Fruit fly (Drosophila melanogaster) whole organism, embryonic: ENCODE data around the gene Rab9.

Experiments
- Blimp-1 ChIP-seq: fragments of 200-800 bp; sonication (Bioruptor generic); optimal IDR thresholded peaks from 3 replicates; lab custom pipeline; 2018; ENCODE audit warnings: missing biosample characterization, missing genetic modification characterization, mild to moderate bottlenecking, moderate library complexity, missing genetic modification reagents
- BtbVII ChIP-seq: fragments of 200-800 bp; sonication (Bioruptor generic); optimal IDR thresholded peaks from 3 replicates; lab custom pipeline; 2017; ENCODE audit warnings: missing biosample characterization, mild to moderate bottlenecking, missing genetic modification characterization
- CG10274 ChIP-seq: fragments of 200-800 bp; sonication (Bioruptor generic); optimal IDR thresholded peaks from 3 replicates; lab custom pipeline; 2017; ENCODE audit warnings: missing biosample characterization, mild to moderate bottlenecking, missing genetic modification characterization
- CG11093 ChIP-seq: fragments of 200-800 bp; sonication (Bioruptor generic); IDR thresholded peaks from 3 replicates; pipeline ENCODE4 v1.3.6; 2022; ENCODE audit warnings: missing biosample characterization, missing genetic modification characterization
- CG11247 ChIP-seq: fragments of 200-800 bp; sonication (Bioruptor generic); IDR thresholded peaks from 2 replicates; pipeline ENCODE4 v1.3.6; 2022; ENCODE audit warnings: missing biosample characterization, missing genetic modification characterization
- CG11504 ChIP-seq: fragments of 200-800 bp; sonication (Bioruptor generic); optimal IDR thresholded peaks from 3 replicates; lab custom pipeline; 2019; ENCODE audit warnings: missing biosample characterization, mild to moderate bottlenecking, missing genetic modification characterization, moderate library complexity
- CG12071 ChIP-seq: fragments of 200-800 bp; sonication (Bioruptor generic); optimal IDR thresholded peaks from 3 replicates; lab custom pipeline; 2018; ENCODE audit warnings: missing biosample characterization, mild to moderate bottlenecking, missing genetic modification characterization
- CG14965 ChIP-seq: fragments of 200-800 bp; sonication (Bioruptor generic); optimal IDR thresholded peaks from 2 replicates; lab custom pipeline; 2016; ENCODE audit warnings: missing biosample characterization, missing genetic modification characterization, borderline replicate concordance
- CG16863 ChIP-seq: fragments of 200-800 bp; sonication (Bioruptor generic); optimal IDR thresholded peaks from 3 replicates; lab custom pipeline; 2016; ENCODE audit warnings: missing biosample characterization, missing genetic modification characterization
- CG17361 ChIP-seq: fragments of 200-800 bp; sonication (Bioruptor generic); IDR thresholded peaks from 3 replicates; pipeline ENCODE4 v1.3.6; 2022; ENCODE audit warnings: missing biosample characterization, missing genetic modification characterization
- CG17385 ChIP-seq: fragments of 200-800 bp; sonication (Bioruptor generic); optimal IDR thresholded peaks from 3 replicates; lab custom pipeline; 2018; ENCODE audit warnings: missing biosample characterization, mild to moderate bottlenecking, missing genetic modification characterization
- CG17802 ChIP-seq: fragments of 200-800 bp; sonication (Bioruptor generic); optimal IDR thresholded peaks from 2 replicates; lab custom pipeline; 2018; ENCODE audit warnings: missing biosample characterization, mild to moderate bottlenecking, missing genetic modification characterization, moderate library complexity
- CG18619 ChIP-seq: fragments of 200-800 bp; sonication (Bioruptor generic); optimal IDR thresholded peaks from 3 replicates; lab custom pipeline; 2017; ENCODE audit warnings: missing biosample characterization, mild to moderate bottlenecking, missing genetic modification characterization
- CG2199 ChIP-seq: fragments of 200-800 bp; sonication (Bioruptor generic); IDR thresholded peaks from 3 replicates; pipeline ENCODE4 v1.3.6; 2022; ENCODE audit warnings: missing biosample characterization, missing genetic modification characterization
- CG2875 ChIP-seq: fragments of 200-800 bp; sonication (Bioruptor generic); optimal IDR thresholded peaks from 2 replicates; lab custom pipeline; 2017; ENCODE audit warnings: missing biosample characterization, mild to moderate bottlenecking, missing genetic modification characterization, missing genetic modification reagents
- CG30020 ChIP-seq: fragments of 200-800 bp; optimal IDR thresholded peaks from 2 replicates; lab custom pipeline; 2019; ENCODE audit warnings: missing biosample characterization, mild to moderate bottlenecking, missing genetic modification characterization, moderate library complexity
- CG43689 ChIP-seq: fragments of 200-800 bp; sonication (Bioruptor generic); IDR thresholded peaks from 2 replicates; pipeline ENCODE4 v1.3.6; 2022; ENCODE audit warnings: missing biosample characterization, missing genetic modification characterization
- CG4617 ChIP-seq: fragments of 200-800 bp; sonication (Bioruptor generic); optimal IDR thresholded peaks from 3 replicates; lab custom pipeline; 2016; ENCODE audit warnings: missing biosample characterization, missing genetic modification characterization, borderline replicate concordance
- CG6654 ChIP-seq: fragments of 200-800 bp; sonication (Bioruptor generic); optimal IDR thresholded peaks from 2 replicates; lab custom pipeline; 2017; ENCODE audit warnings: missing biosample characterization, mild to moderate bottlenecking, missing genetic modification characterization
- CG6854 ChIP-seq: fragments of 200-800 bp; sonication (Bioruptor generic); optimal IDR thresholded peaks from 3 replicates; lab custom pipeline; 2017; ENCODE audit warnings: missing biosample characterization, mild to moderate bottlenecking, missing genetic modification characterization
- CG7357 ChIP-seq: fragments of 200-800 bp; sonication (Bioruptor generic); IDR thresholded peaks from 3 replicates; pipeline ENCODE4 v1.3.6; 2022; ENCODE audit warnings: missing biosample characterization, missing genetic modification characterization
- CG7786 ChIP-seq: fragments of 200-800 bp; sonication (Bioruptor generic); optimal IDR thresholded peaks from 2 replicates; lab custom pipeline; 2016; ENCODE audit warnings: missing biosample characterization, missing genetic modification characterization
- CG7963 ChIP-seq: fragments of 200-800 bp; sonication (Bioruptor generic); IDR thresholded peaks from 3 replicates; pipeline ENCODE4 v1.3.6; 2022; ENCODE audit warnings: missing biosample characterization, missing genetic modification characterization; ENCODE audit not compliant: partially characterized antibody
- ERR ChIP-seq: fragments of 200-800 bp; sonication (Bioruptor generic); optimal IDR thresholded peaks from 2 replicates; lab custom pipeline; 2016; ENCODE audit warnings: missing biosample characterization, missing genetic modification characterization
- Hr78 ChIP-seq, 2 experiments: fragments of 200-800 bp in 1 of 2; fragments of >200 bp in 1 of 2; sonication (Bioruptor generic) in 1 of 2; optimal IDR thresholded peaks; 2 replicates each; lab custom pipeline; 2017 to 2019; ENCODE audit warnings: missing biosample characterization in 2 of 2, missing genetic modification characterization in 2 of 2, mild to moderate bottlenecking in 1 of 2, moderate library complexity in 1 of 2
- MESR4 ChIP-seq: fragments of 200-800 bp; sonication (Bioruptor generic); optimal IDR thresholded peaks from 2 replicates; lab custom pipeline; 2018; ENCODE audit warnings: missing biosample characterization, mild to moderate bottlenecking, missing genetic modification characterization, moderate library complexity
- Mes4 ChIP-seq: fragments of 200-800 bp; sonication (Bioruptor generic); optimal IDR thresholded peaks from 2 replicates; lab custom pipeline; 2016; ENCODE audit warnings: missing biosample characterization, missing genetic modification characterization
- Side ChIP-seq: fragments of 200-800 bp; sonication (Bioruptor generic); optimal IDR thresholded peaks from 2 replicates; lab custom pipeline; 2016; ENCODE audit warnings: missing biosample characterization, missing genetic modification characterization
- Stat92E ChIP-seq, 3 experiments: fragments of >200 bp in 2 of 3; fragments of 200-800 bp in 1 of 3; sonication (Bioruptor generic) in 1 of 3; optimal IDR thresholded peaks; 2 replicates each; lab custom pipeline; 2017 to 2019; ENCODE audit warnings: missing biosample characterization in 3 of 3, missing genetic modification characterization in 3 of 3, mild to moderate bottlenecking in 1 of 3, moderate library complexity in 1 of 3
- ase ChIP-seq: fragments of 200-800 bp; sonication (Bioruptor generic); IDR thresholded peaks from 3 replicates; pipeline ENCODE4 v1.3.6; 2022; ENCODE audit warnings: missing biosample characterization, missing genetic modification characterization
- bigmax ChIP-seq: fragments of 200-800 bp; sonication (Bioruptor generic); optimal IDR thresholded peaks from 2 replicates; lab custom pipeline; 2018; ENCODE audit warnings: missing biosample characterization, mild to moderate bottlenecking, missing genetic modification characterization
- corto ChIP-seq: fragments of 200-800 bp; sonication (Bioruptor generic); optimal IDR thresholded peaks from 2 replicates; lab custom pipeline; 2016; ENCODE audit warnings: missing biosample characterization, mild to moderate bottlenecking, missing genetic modification characterization, moderate library complexity
- crc ChIP-seq: fragments of 200-800 bp; sonication (Bioruptor generic); optimal IDR thresholded peaks from 2 replicates; lab custom pipeline; 2016; ENCODE audit warnings: missing biosample characterization, missing genetic modification characterization
- crp ChIP-seq, 2 experiments: fragments of 200-800 bp; sonication (Bioruptor generic); optimal IDR thresholded peaks; 2 replicates in 1 of 2; 3 replicates in 1 of 2; lab custom pipeline; 2017; ENCODE audit warnings: missing biosample characterization in 2 of 2, missing genetic modification characterization in 2 of 2, mild to moderate bottlenecking in 1 of 2, moderate library complexity in 1 of 2
- dmrt11E ChIP-seq: fragments of 200-800 bp; sonication (Bioruptor generic); optimal IDR thresholded peaks from 3 replicates; lab custom pipeline; 2018; ENCODE audit warnings: missing biosample characterization, mild to moderate bottlenecking, missing genetic modification characterization, moderate library complexity
- eyg ChIP-seq: fragments of 200-800 bp; sonication (Bioruptor generic); optimal IDR thresholded peaks from 3 replicates; lab custom pipeline; 2016; ENCODE audit warnings: missing biosample characterization, missing genetic modification characterization
- fd64A ChIP-seq: fragments of 200-800 bp; sonication (Bioruptor generic); optimal IDR thresholded peaks from 3 replicates; lab custom pipeline; 2018; ENCODE audit warnings: missing biosample characterization, mild to moderate bottlenecking, missing genetic modification characterization
- gce ChIP-seq: fragments of 200-800 bp; sonication (Bioruptor generic); IDR thresholded peaks from 3 replicates; pipeline ENCODE4 v1.3.6; 2022; ENCODE audit warnings: missing biosample characterization, missing genetic modification characterization
- gsb ChIP-seq: fragments of 200-800 bp; sonication (Bioruptor generic); IDR thresholded peaks from 2 replicates; pipeline ENCODE4 v1.3.6; 2022; ENCODE audit warnings: missing biosample characterization, missing genetic modification characterization
- mld ChIP-seq: fragments of 200-800 bp; sonication (Bioruptor generic); IDR thresholded peaks from 3 replicates; pipeline ENCODE4 v1.3.6; 2022; ENCODE audit warnings: missing biosample characterization, missing genetic modification characterization; ENCODE audit not compliant: partially characterized antibody
- pros ChIP-seq: fragments of 200-800 bp; sonication (Bioruptor generic); optimal IDR thresholded peaks from 3 replicates; lab custom pipeline; 2019; ENCODE audit warnings: missing biosample characterization, mild to moderate bottlenecking, missing genetic modification characterization, moderate library complexity
- repo ChIP-seq: fragments of 200-800 bp; sonication (Bioruptor generic); optimal IDR thresholded peaks from 2 replicates; lab custom pipeline; 2016; ENCODE audit warnings: missing biosample characterization, missing genetic modification characterization
- shn ChIP-seq: fragments of 200-800 bp; sonication (Bioruptor generic); optimal IDR thresholded peaks from 3 replicates; lab custom pipeline; 2016; ENCODE audit warnings: missing biosample characterization, missing genetic modification characterization
- slou ChIP-seq: fragments of 200-800 bp; sonication (Bioruptor generic); optimal IDR thresholded peaks from 3 replicates; lab custom pipeline; 2016; ENCODE audit warnings: missing biosample characterization, missing genetic modification characterization
- sqz ChIP-seq: fragments of 200-800 bp; sonication (Bioruptor generic); optimal IDR thresholded peaks from 3 replicates; lab custom pipeline; 2018; ENCODE audit warnings: missing biosample characterization, mild to moderate bottlenecking, missing genetic modification characterization
- tio ChIP-seq: fragments of 200-800 bp; sonication (Bioruptor generic); optimal IDR thresholded peaks from 2 replicates; lab custom pipeline; 2017; ENCODE audit warnings: missing biosample characterization, missing genetic modification characterization, inconsistent platforms
- wek ChIP-seq: fragments of 200-800 bp; sonication (Bioruptor generic); optimal IDR thresholded peaks from 3 replicates; lab custom pipeline; 2018; ENCODE audit warnings: missing biosample characterization, mild to moderate bottlenecking, missing genetic modification characterization, moderate library complexity
- zf30C ChIP-seq: fragments of 200-800 bp; sonication (Bioruptor generic); optimal IDR thresholded peaks from 3 replicates; lab custom pipeline; 2018; ENCODE audit warnings: missing biosample characterization, mild to moderate bottlenecking, missing genetic modification characterization

The Rab9 gene

DNA sequence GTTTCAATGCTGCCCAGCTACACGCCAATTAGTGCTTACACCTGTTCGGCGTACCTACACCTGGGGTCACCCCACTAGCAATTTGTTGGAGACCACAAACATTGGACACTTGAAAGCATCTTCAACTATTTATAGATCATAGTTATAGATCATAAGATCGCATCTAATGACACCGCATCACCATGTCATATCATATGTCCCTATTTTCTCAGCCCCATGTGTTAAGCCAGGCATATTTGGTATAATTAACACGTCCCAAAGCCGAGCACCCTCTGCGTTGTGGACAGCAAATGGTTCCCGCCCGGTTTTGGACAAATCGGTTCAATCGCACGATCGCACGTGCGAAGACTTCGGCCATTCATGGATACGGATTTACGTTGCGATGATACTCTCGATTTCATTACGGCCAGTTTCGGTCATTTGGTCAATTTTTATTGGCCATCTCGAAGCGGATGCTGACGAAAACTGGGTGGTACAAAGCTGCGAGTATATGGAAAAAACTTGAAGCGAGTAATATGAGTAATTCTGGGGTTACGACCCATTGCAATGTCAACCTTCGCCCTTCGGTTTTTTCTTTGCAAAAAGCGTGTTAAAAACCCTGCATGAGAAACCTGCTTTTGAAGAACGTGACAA is 7.3 kb downstream of the Rab9 start (continued):
- peak in 1 of 3 experiments; percentile 8 for TF ChIP-seq Stat92E (GFP tag; optimal IDR thresholded peaks at IDR 0.05; lab: Kevin White, UChicago)
- TF ChIP-seq CG4617 (GFP tag; lab: Kevin White, UChicago), result no peak
- peak; percentile 94 for TF ChIP-seq Blimp-1 (GFP tag; lab: Kevin White, UChicago)
- TF ChIP-seq gce (GFP tag; lab: Robert Waterston, UW), result 0 out of 3 replicates have a peak, but pooled peaks have one; percentile 63
- TF ChIP-seq Hr78 (GFP tag; optimal IDR thresholded peaks at IDR 0.05; lab: Kevin White, UChicago), result peak in 1 of 2 experiments; percentile 67
- TF ChIP-seq tio (GFP tag; lab: Kevin White, UChicago), result peak; percentile 46
- TF ChIP-seq CG16863 (GFP tag; lab: Kevin White, UChicago), result peak; percentile 89
- peak; percentile 52 for TF ChIP-seq gsb (GFP tag; lab: Robert Waterston, UW)
- peak; percentile 14 for TF ChIP-seq ERR (GFP tag; lab: Kevin White, UChicago)
- no peak for TF ChIP-seq zf30C
- no peak for TF ChIP-seq corto (GFP tag; lab: Kevin White, UChicago)
- peak; percentile 64 for TF ChIP-seq Side (GFP tag; lab: Kevin White, UChicago)
- peak; percentile 84 for TF ChIP-seq CG12071 (GFP tag; lab: Kevin White, UChicago)
- TF ChIP-seq fd64A, result peak; percentile 14
- peak in 1 of 2 experiments; percentile 60 for TF ChIP-seq crp (GFP tag; optimal IDR thresholded peaks at IDR 0.05; lab: Kevin White, UChicago)
- TF ChIP-seq dmrt11E (tag; lab: Kevin White, UChicago), result peak; percentile 67
- no peak for TF ChIP-seq pros
- TF ChIP-seq CG17802 (tag; lab: Kevin White, UChicago), result peak; percentile 6
- TF ChIP-seq wek (GFP tag; lab: Kevin White, UChicago), result peak; percentile 64
- peak; percentile 16 for TF ChIP-seq CG30020 (tag; lab: Kevin White, UChicago)
- peak; percentile 81 for TF ChIP-seq CG18619 (GFP tag; lab: Kevin White, UChicago)
- TF ChIP-seq CG14965, result no peak
- TF ChIP-seq CG11247 (GFP tag; lab: Robert Waterston, UW), result peak; percentile 53; the same call in 1 of the 2 replicates
- TF ChIP-seq CG6854, result peak; percentile 52
- TF ChIP-seq CG17361 (GFP tag; lab: Robert Waterston, UW), result peak; percentile 74
- peak; percentile 57 for TF ChIP-seq Mes4
- peak; percentile 81 for TF ChIP-seq CG43689 (GFP tag; lab: Robert Waterston, UW)
- no peak for TF ChIP-seq CG7963 (GFP tag; lab: Robert Waterston, UW)
- TF ChIP-seq repo (GFP tag; lab: Kevin White, UChicago), result peak; percentile 46
- TF ChIP-seq crc (GFP tag; lab: Kevin White, UChicago), result peak; percentile 73
- TF ChIP-seq CG2875, result peak; percentile 85
- peak; percentile 31 for TF ChIP-seq shn (GFP tag; lab: Kevin White, UChicago)
- TF ChIP-seq bigmax, result no peak
- TF ChIP-seq CG11504 (tag; lab: Kevin White, UChicago), result peak; percentile 94
- TF ChIP-seq CG7786 (GFP tag; lab: Kevin White, UChicago), result peak; percentile 74
- peak; percentile 36 for TF ChIP-seq CG6654 (GFP tag; lab: Kevin White, UChicago)
- peak; percentile 26 for TF ChIP-seq CG10274 (GFP tag; lab: Kevin White, UChicago)
- no peak for TF ChIP-seq MESR4 (GFP tag; lab: Kevin White, UChicago)
- peak; percentile 75; the same call in 2 of the 3 replicates for TF ChIP-seq ase (GFP tag; lab: Robert Waterston, UW)
- TF ChIP-seq sqz (GFP tag; lab: Kevin White, UChicago), result peak; percentile 18
- peak; percentile 60 for TF ChIP-seq eyg (GFP tag; lab: Kevin White, UChicago)
- TF ChIP-seq CG7357, result peak; percentile 45; the same call in 1 of the 3 replicates
- no peak for TF ChIP-seq mld (GFP tag; lab: Robert Waterston, UW)
- TF ChIP-seq CG2199 (GFP tag; lab: Robert Waterston, UW), result no peak
- peak; percentile 67 for TF ChIP-seq CG17385 (GFP tag; lab: Kevin White, UChicago)
- peak; percentile 64; the same call in 2 of the 3 replicates for TF ChIP-seq CG11093 (GFP tag; lab: Robert Waterston, UW)
- TF ChIP-seq BtbVII (GFP tag; lab: Kevin White, UChicago), result peak; percentile 46
- no peak for TF ChIP-seq slou (GFP tag; lab: Kevin White, UChicago)
